Worm (Caenorhabditis elegans) whole organism, dauer: Measurements from ENCODE around the gene mltn-5.

Experiments used
- unc-62 ChIP-seq: sonication (generic microtip); optimal IDR thresholded peaks from 2 replicates; lab custom pipeline; 2017; ENCODE audit warnings: missing biosample characterization, missing genetic modification reagents, missing genetic modification characterization

The mltn-5 gene

DNA sequence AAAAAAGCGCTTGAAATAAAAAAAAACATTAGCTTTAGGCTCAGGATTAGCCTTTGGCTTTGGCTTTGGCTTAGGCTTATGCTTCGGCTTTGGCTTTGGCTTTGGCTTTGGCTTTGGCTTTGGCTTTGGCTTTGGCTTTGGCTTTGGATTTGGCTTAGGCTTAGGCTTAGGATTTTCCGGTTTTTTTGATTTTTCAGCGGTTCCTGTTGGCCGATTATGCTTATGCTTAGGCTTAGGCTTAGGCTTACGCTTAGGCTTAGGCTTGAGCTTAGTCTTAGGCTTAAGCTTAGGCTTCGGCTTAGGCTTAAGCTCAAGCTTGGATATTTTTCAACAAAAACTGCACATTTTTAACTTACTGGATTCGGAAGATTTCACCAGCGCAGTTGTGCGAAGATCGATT lies 49.1 kb downstream of the mltn-5 start:
- no peak for TF ChIP-seq unc-62

DNA sequence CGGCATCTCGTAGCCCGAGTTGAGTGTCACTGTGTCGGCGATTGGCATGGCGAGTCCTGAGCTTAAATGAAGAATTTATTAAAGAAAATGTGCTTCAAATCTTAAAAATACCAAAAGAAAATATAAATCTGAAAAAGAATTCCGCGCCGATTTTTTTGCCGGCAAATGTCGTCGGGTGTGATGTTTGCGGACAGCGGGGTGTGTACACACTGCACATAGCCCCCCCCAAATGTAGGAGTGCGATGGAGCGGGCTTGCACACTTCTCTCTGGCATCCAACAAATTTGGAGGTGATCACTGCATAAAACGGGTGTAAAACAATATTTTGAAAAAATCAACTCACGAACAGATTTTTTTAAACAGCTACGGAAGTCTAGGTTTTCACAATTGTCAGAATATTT lies 51.2 kb downstream of the mltn-5 start, which contains the start of gene Y39G8B.2:
Gene Y39G8B.2 (minus strand): TSS at position 61 of the 400 bp plus-strand sequence.
- TF ChIP-seq unc-62, result no peak

DNA sequence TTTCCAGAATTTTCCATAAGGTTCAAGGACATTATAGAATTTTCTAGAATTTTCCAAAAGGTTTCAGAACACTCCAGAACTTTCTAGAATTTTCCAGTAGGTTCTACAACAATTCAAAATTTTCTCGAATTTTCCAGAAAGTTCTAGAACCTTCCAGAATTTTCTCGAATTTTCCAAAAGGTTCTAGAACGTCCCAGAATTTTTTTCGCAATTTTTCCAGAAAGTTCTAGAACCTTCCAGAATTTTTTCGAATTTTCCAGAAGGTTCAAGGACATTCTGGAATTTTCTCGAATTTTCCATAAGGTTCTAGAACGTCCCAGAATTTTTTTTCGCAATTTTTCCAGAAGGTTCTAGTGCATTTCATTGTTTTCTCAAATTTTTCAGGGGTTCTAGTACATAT lies 52.7 kb downstream of the mltn-5 start:
- TF ChIP-seq unc-62, result no peak

DNA sequence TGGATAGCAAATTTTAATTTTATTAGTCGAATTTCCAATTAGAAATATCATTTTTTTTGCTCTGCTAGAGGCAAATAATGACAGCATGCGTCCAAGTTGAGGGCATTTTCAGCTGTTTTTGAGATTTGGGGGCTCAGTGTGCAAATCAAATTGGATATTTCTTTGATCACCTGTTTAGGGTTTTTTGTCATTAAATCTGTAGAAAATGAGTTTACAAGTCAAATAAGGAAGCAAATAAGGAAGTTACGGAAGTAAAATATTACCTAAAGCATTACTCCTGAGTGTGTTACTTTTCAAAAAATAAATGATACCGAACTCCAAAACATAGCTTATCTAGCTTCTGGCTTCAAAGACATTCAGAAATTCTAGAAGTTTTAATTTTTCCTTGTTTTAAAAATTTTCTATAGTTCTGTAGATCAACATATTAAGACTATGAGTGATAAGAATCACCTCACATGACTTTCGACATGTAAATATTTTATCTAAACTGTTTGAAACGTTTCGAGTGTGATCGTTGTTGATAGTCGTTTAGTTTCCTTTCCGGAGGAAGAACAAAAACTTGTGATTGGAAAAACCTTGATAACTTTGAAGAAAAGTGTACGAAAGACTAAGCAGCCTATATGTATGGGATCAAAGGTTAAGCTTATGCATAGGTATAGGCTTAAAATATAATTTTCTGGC lies 55.0 kb downstream of the mltn-5 start, which contains the start of gene sre-48:
Gene sre-48 (minus strand): TSS at position 51 of the 681 bp plus-strand sequence.
- no peak for TF ChIP-seq unc-62
